Comparison of ENCODE assay signal across 2 fruit fly cellular contexts in genomic region chr3L:3338882-3339590, dm6.
TF ChIP-seq lines count a peak whose summit lies in the region.

No protein-coding gene starts in this region.

TF ChIP-seq in whole organism, embryonic, 481 proteins besides CTCF, POLR2A, EP300 and RAD21 (continued from another document and continues in another):
- TF ChIP-seq nerfin-2 (GFP tag; IDR thresholded peaks at IDR 0.05; lab: Robert Waterston, UW; ENCODE audit: partially characterized antibody): no peak
- TF ChIP-seq tgo (GFP tag; IDR thresholded peaks at IDR 0.05; lab: Robert Waterston, UW): no peak
- TF ChIP-seq CG18262 (tag; optimal IDR thresholded peaks at IDR 0.05; lab: Kevin White, UChicago): peak; percentile 48
- TF ChIP-seq pros (GFP tag; optimal IDR thresholded peaks at IDR 0.05; lab: Kevin White, UChicago): no peak
- TF ChIP-seq Hr39 (optimal IDR thresholded peaks at IDR 0.05; lab: Kevin White, UChicago): no peak
- TF ChIP-seq CG32532 (GFP tag; IDR thresholded peaks at IDR 0.05; lab: Robert Waterston, UW): no peak
- TF ChIP-seq fru (optimal IDR thresholded peaks at IDR 0.05; lab: Kevin White, UChicago): no peak
- peak; percentile 7 for TF ChIP-seq CG4424 (GFP tag; optimal IDR thresholded peaks at IDR 0.05; lab: Kevin White, UChicago)
- TF ChIP-seq CG15479 (GFP tag; optimal IDR thresholded peaks at IDR 0.05; lab: Kevin White, UChicago): peak; percentile 19
- TF ChIP-seq lab (GFP tag; optimal IDR thresholded peaks at IDR 0.05; lab: Kevin White, UChicago): no peak
- TF ChIP-seq CG4854 (GFP tag; optimal IDR thresholded peaks at IDR 0.05; lab: Kevin White, UChicago): no peak
- TF ChIP-seq tio (GFP tag; optimal IDR thresholded peaks at IDR 0.05; lab: Kevin White, UChicago): no peak
- TF ChIP-seq NC2α (GFP tag; optimal IDR thresholded peaks at IDR 0.05; lab: Kevin White, UChicago): no peak
- TF ChIP-seq dmrt11E (tag; optimal IDR thresholded peaks at IDR 0.05; lab: Kevin White, UChicago): peak; percentile 30
- TF ChIP-seq org-1 (GFP tag; optimal IDR thresholded peaks at IDR 0.05; lab: Kevin White, UChicago): no peak
- no peak for TF ChIP-seq peb (GFP tag; IDR thresholded peaks at IDR 0.05; lab: Robert Waterston, UW)
- TF ChIP-seq ssp (GFP tag; IDR thresholded peaks at IDR 0.05; lab: Robert Waterston, UW): no peak
- peak; percentile 39 for TF ChIP-seq Ssrp (tag; optimal IDR thresholded peaks at IDR 0.05; lab: Kevin White, UChicago)
- no peak for TF ChIP-seq CG14965 (GFP tag; optimal IDR thresholded peaks at IDR 0.05; lab: Kevin White, UChicago; ENCODE audit: borderline replicate concordance)
- no peak for TF ChIP-seq sd (tag; optimal IDR thresholded peaks at IDR 0.05; lab: Kevin White, UChicago)
- no peak for TF ChIP-seq Gug (GFP tag; IDR thresholded peaks at IDR 0.05; lab: Robert Waterston, UW)
- TF ChIP-seq CG2712 (tag; optimal IDR thresholded peaks at IDR 0.05; lab: Kevin White, UChicago): peak; percentile 30
- TF ChIP-seq CG10654 (GFP tag; optimal IDR thresholded peaks at IDR 0.05; lab: Kevin White, UChicago): no peak
- no peak for TF ChIP-seq onecut (GFP tag; IDR thresholded peaks at IDR 0.05; lab: Robert Waterston, UW)
- no peak for TF ChIP-seq usp (GFP tag; optimal IDR thresholded peaks at IDR 0.05; lab: Kevin White, UChicago)
- TF ChIP-seq chinmo (GFP tag; IDR thresholded peaks at IDR 0.05; lab: Robert Waterston, UW; ENCODE audit: partially characterized antibody): no peak
- TF ChIP-seq Elba2 (GFP tag; optimal IDR thresholded peaks at IDR 0.05; lab: Kevin White, UChicago): peak; percentile 91
- no peak for TF ChIP-seq CG32772 (GFP tag; IDR thresholded peaks at IDR 0.05; lab: Robert Waterston, UW)
- no peak for TF ChIP-seq z (GFP tag; IDR thresholded peaks at IDR 0.05; lab: Robert Waterston, UW)
- TF ChIP-seq zen (tag; optimal IDR thresholded peaks at IDR 0.05; lab: Kevin White, UChicago): peak; percentile 47
- no peak for TF ChIP-seq dm (GFP tag; optimal IDR thresholded peaks at IDR 0.05; lab: Kevin White, UChicago)
- no peak for TF ChIP-seq gro (GFP tag; optimal IDR thresholded peaks at IDR 0.05; lab: Kevin White, UChicago)
- TF ChIP-seq nom (GFP tag; optimal IDR thresholded peaks at IDR 0.05; lab: Kevin White, UChicago): peak; percentile 16
- TF ChIP-seq phol (tag; optimal IDR thresholded peaks at IDR 0.05; lab: Kevin White, UChicago): peak; percentile 33
- TF ChIP-seq CG4730 (GFP tag; IDR thresholded peaks at IDR 0.05; lab: Robert Waterston, UW): no peak
- no peak for TF ChIP-seq da (GFP tag; optimal IDR thresholded peaks at IDR 0.05; lab: Kevin White, UChicago)
- no peak for TF ChIP-seq CG7963 (GFP tag; IDR thresholded peaks at IDR 0.05; lab: Robert Waterston, UW; ENCODE audit: partially characterized antibody)
- peak; percentile 23; the same call in 1 of the 3 replicates for TF ChIP-seq croc (GFP tag; conservative IDR thresholded peaks at IDR 0.05; lab: Robert Waterston, UW)
- no peak for TF ChIP-seq nau (GFP tag; optimal IDR thresholded peaks at IDR 0.05; lab: Kevin White, UChicago)
- TF ChIP-seq esg (GFP tag; conservative IDR thresholded peaks at IDR 0.05; lab: Robert Waterston, UW): no peak
- no peak for TF ChIP-seq CG2120 (GFP tag; optimal IDR thresholded peaks at IDR 0.05; lab: Kevin White, UChicago)
- TF ChIP-seq gsb (GFP tag; IDR thresholded peaks at IDR 0.05; lab: Robert Waterston, UW): no peak
- peak; percentile 10 for TF ChIP-seq CG13424 (tag; optimal IDR thresholded peaks at IDR 0.05; lab: Kevin White, UChicago)
- TF ChIP-seq CG14050 (GFP tag; IDR thresholded peaks at IDR 0.05; lab: Robert Waterston, UW): no peak
- no peak for TF ChIP-seq CG5953 (GFP tag; IDR thresholded peaks at IDR 0.05; lab: Robert Waterston, UW)
- TF ChIP-seq HLH54F (GFP tag; optimal IDR thresholded peaks at IDR 0.05; lab: Kevin White, UChicago): no peak
- peak; percentile 6 for TF ChIP-seq PHDP (tag; optimal IDR thresholded peaks at IDR 0.05; lab: Kevin White, UChicago)
- no peak for TF ChIP-seq Dip2 (GFP tag; IDR thresholded peaks at IDR 0.05; lab: Robert Waterston, UW)
- no peak for TF ChIP-seq CG4707 (GFP tag; optimal IDR thresholded peaks at IDR 0.05; lab: Kevin White, UChicago)
- no peak for TF ChIP-seq danr (GFP tag; IDR thresholded peaks at IDR 0.05; lab: Robert Waterston, UW)
- TF ChIP-seq zen2 (GFP tag; IDR thresholded peaks at IDR 0.05; lab: Robert Waterston, UW; ENCODE audit: partially characterized antibody): no peak
- TF ChIP-seq D (optimal IDR thresholded peaks at IDR 0.05; lab: Kevin White, UChicago): no peak
- TF ChIP-seq D (GFP tag; optimal IDR thresholded peaks at IDR 0.05; lab: Kevin White, UChicago): peak; percentile 17
- no peak for TF ChIP-seq CG10366 (GFP tag; IDR thresholded peaks at IDR 0.05; lab: Robert Waterston, UW)
- no peak for TF ChIP-seq CG8478 (optimal IDR thresholded peaks at IDR 0.05; lab: Kevin White, UChicago)
- TF ChIP-seq ato (GFP tag; IDR thresholded peaks at IDR 0.05; lab: Robert Waterston, UW; ENCODE audit: partially characterized antibody): no peak
- no peak for TF ChIP-seq p53 (GFP tag; optimal IDR thresholded peaks at IDR 0.05; lab: Kevin White, UChicago)
- TF ChIP-seq jigr1 (GFP tag; IDR thresholded peaks at IDR 0.05; lab: Robert Waterston, UW): no peak
- TF ChIP-seq Sry-δ (GFP tag; optimal IDR thresholded peaks at IDR 0.05; lab: Kevin White, UChicago): no peak
- TF ChIP-seq ewg (GFP tag; optimal IDR thresholded peaks at IDR 0.05; lab: Kevin White, UChicago): no peak
- no peak for TF ChIP-seq zf30C (GFP tag; optimal IDR thresholded peaks at IDR 0.05; lab: Kevin White, UChicago)
- TF ChIP-seq pum (GFP tag; optimal IDR thresholded peaks at IDR 0.05; lab: Kevin White, UChicago): no peak
- no peak for TF ChIP-seq CG31224 (GFP tag; IDR thresholded peaks at IDR 0.05; lab: Robert Waterston, UW)
- TF ChIP-seq bsh (GFP tag; optimal IDR thresholded peaks at IDR 0.05; lab: Kevin White, UChicago): peak; percentile 54 to 60
- no peak for TF ChIP-seq CG3995 (GFP tag; optimal IDR thresholded peaks at IDR 0.05; lab: Kevin White, UChicago)
- peak; percentile 88 for TF ChIP-seq Neu2 (GFP tag; optimal IDR thresholded peaks at IDR 0.05; lab: Kevin White, UChicago; ENCODE audit: borderline replicate concordance)
- no peak for TF ChIP-seq CG2116 (GFP tag; optimal IDR thresholded peaks at IDR 0.05; lab: Kevin White, UChicago)
- TF ChIP-seq CG2129 (GFP tag; IDR thresholded peaks at IDR 0.05; lab: Robert Waterston, UW; ENCODE audit: partially characterized antibody): no peak
- TF ChIP-seq toy (GFP tag; IDR thresholded peaks at IDR 0.05; lab: Robert Waterston, UW): no peak

TF ChIP-seq in whole organism, prepupa, 60 proteins besides CTCF, POLR2A, EP300 and RAD21 (continued from another document):
- TF ChIP-seq CG3919 (GFP tag; optimal IDR thresholded peaks at IDR 0.05; lab: Kevin White, UChicago): peak; percentile 55
- no peak; the same call in 1 of the 2 replicates for TF ChIP-seq CG11294 (GFP tag; IDR thresholded peaks at IDR 0.05; lab: Robert Waterston, UW)
- TF ChIP-seq acj6 (GFP tag; optimal IDR thresholded peaks at IDR 0.05; lab: Kevin White, UChicago): no peak
- TF ChIP-seq Sox15 (GFP tag; optimal IDR thresholded peaks at IDR 0.05; lab: Kevin White, UChicago): no peak
- TF ChIP-seq cyc (GFP tag; optimal IDR thresholded peaks at IDR 0.05; lab: Kevin White, UChicago): no peak
- TF ChIP-seq CG6163 (GFP tag; IDR thresholded peaks at IDR 0.05; lab: Robert Waterston, UW): peak; percentile 41; the same call in 2 of the 3 replicates
- TF ChIP-seq dsx (GFP tag; optimal IDR thresholded peaks at IDR 0.05; lab: Kevin White, UChicago; ENCODE audit: poor library complexity, severe bottlenecking): no peak
- peak; percentile 76 for TF ChIP-seq Hr4 (GFP tag; optimal IDR thresholded peaks at IDR 0.05; lab: Kevin White, UChicago)
- TF ChIP-seq fd85E (GFP tag; optimal IDR thresholded peaks at IDR 0.05; lab: Kevin White, UChicago): no peak
- TF ChIP-seq lz (GFP tag; optimal IDR thresholded peaks at IDR 0.05; lab: Kevin White, UChicago): no peak
- TF ChIP-seq ss (GFP tag; optimal IDR thresholded peaks at IDR 0.05; lab: Kevin White, UChicago): no peak
- TF ChIP-seq CG11762 (GFP tag; optimal IDR thresholded peaks at IDR 0.05; lab: Kevin White, UChicago; ENCODE audit: insufficient read depth): peak; percentile 37
- TF ChIP-seq CG8632 (GFP tag; optimal IDR thresholded peaks at IDR 0.05; lab: Kevin White, UChicago): no peak
- TF ChIP-seq CG7368 (GFP tag; optimal IDR thresholded peaks at IDR 0.05; lab: Kevin White, UChicago): peak; percentile 8
- TF ChIP-seq Smox (GFP tag; optimal IDR thresholded peaks at IDR 0.05; lab: Kevin White, UChicago): no peak
- TF ChIP-seq Hr38 (GFP tag; optimal IDR thresholded peaks at IDR 0.05; lab: Kevin White, UChicago): no peak
- TF ChIP-seq CG4318 (GFP tag; optimal IDR thresholded peaks at IDR 0.05; lab: Kevin White, UChicago): peak; percentile 65
- peak; percentile 1 for TF ChIP-seq Lpt (GFP tag; optimal IDR thresholded peaks at IDR 0.05; lab: Kevin White, UChicago)
- TF ChIP-seq Sox102F (GFP tag; optimal IDR thresholded peaks at IDR 0.05; lab: Kevin White, UChicago): no peak
- TF ChIP-seq CG6854 (GFP tag; optimal IDR thresholded peaks at IDR 0.05; lab: Kevin White, UChicago): no peak
- TF ChIP-seq achi (GFP tag; optimal IDR thresholded peaks at IDR 0.05; lab: Kevin White, UChicago): peak; percentile 40
- TF ChIP-seq CG11902 (GFP tag; optimal IDR thresholded peaks at IDR 0.05; lab: Kevin White, UChicago): no peak
- no peak for TF ChIP-seq fd59A (GFP tag; optimal IDR thresholded peaks at IDR 0.05; lab: Kevin White, UChicago)
- TF ChIP-seq vri (GFP tag; optimal IDR thresholded peaks at IDR 0.05; lab: Kevin White, UChicago): no peak
- TF ChIP-seq Blimp-1 (GFP tag; optimal IDR thresholded peaks at IDR 0.05; lab: Kevin White, UChicago): no peak
- no peak for TF ChIP-seq CG34406 (GFP tag; optimal IDR thresholded peaks at IDR 0.05; lab: Kevin White, UChicago)
- TF ChIP-seq CG1621 (tag; optimal IDR thresholded peaks at IDR 0.05; lab: Kevin White, UChicago): no peak
